Fruit fly (Drosophila melanogaster) whole organism, embryonic: ENCODE measurements around the gene Uggt.
A peak's percentile ranks its signal among the peaks of the same experiment; 100 is the strongest.

Experiments used
- ATbp ChIP-seq: fragments of 200-800 bp; sonication (Bioruptor generic); optimal IDR thresholded peaks from 2 replicates; lab custom pipeline; 2017; ENCODE audit warnings: missing biosample characterization, mild to moderate bottlenecking, missing genetic modification characterization, missing genetic modification reagents
- B-H1 ChIP-seq: fragments of 200-800 bp; sonication (Bioruptor generic); IDR thresholded peaks from 3 replicates; pipeline ENCODE4 v1.3.6; 2022; ENCODE audit warnings: missing biosample characterization, missing genetic modification characterization
- Blimp-1 ChIP-seq: fragments of 200-800 bp; sonication (Bioruptor generic); optimal IDR thresholded peaks from 3 replicates; lab custom pipeline; 2018; ENCODE audit warnings: missing biosample characterization, missing genetic modification characterization, mild to moderate bottlenecking, moderate library complexity, missing genetic modification reagents
- CG1024 ChIP-seq: fragments of 200-800 bp; sonication (Bioruptor generic); IDR thresholded peaks from 2 replicates; pipeline ENCODE4 v1.3.6; 2022; ENCODE audit warnings: missing biosample characterization, missing genetic modification characterization
- CG10267 ChIP-seq: fragments of 200-800 bp; sonication (Bioruptor generic); optimal IDR thresholded peaks from 2 replicates; lab custom pipeline; 2018; ENCODE audit warnings: missing biosample characterization, mild to moderate bottlenecking, missing genetic modification characterization, moderate library complexity
- CG10543 ChIP-seq: fragments of 200-800 bp; sonication (Bioruptor generic); optimal IDR thresholded peaks from 3 replicates; lab custom pipeline; 2017; ENCODE audit warnings: missing biosample characterization, mild to moderate bottlenecking, missing genetic modification characterization, moderate library complexity
- CG11093 ChIP-seq: fragments of 200-800 bp; sonication (Bioruptor generic); IDR thresholded peaks from 3 replicates; pipeline ENCODE4 v1.3.6; 2022; ENCODE audit warnings: missing biosample characterization, missing genetic modification characterization
- CG12104 ChIP-seq: fragments of 200-800 bp; sonication (Bioruptor generic); optimal IDR thresholded peaks from 3 replicates; lab custom pipeline; 2016; ENCODE audit warnings: missing biosample characterization, missing genetic modification characterization
- CG1233 ChIP-seq: fragments of 200-800 bp; sonication (Bioruptor generic); optimal IDR thresholded peaks from 4 replicates; lab custom pipeline; 2018; ENCODE audit warnings: missing biosample characterization, mild to moderate bottlenecking, missing genetic modification characterization
- CG12391 ChIP-seq: fragments of 200-800 bp; sonication (Bioruptor generic); optimal IDR thresholded peaks from 3 replicates; lab custom pipeline; 2018; ENCODE audit warnings: missing biosample characterization, mild to moderate bottlenecking, missing genetic modification characterization, moderate library complexity
- CG12769 ChIP-seq: fragments of 200-800 bp; sonication (Bioruptor generic); optimal IDR thresholded peaks from 2 replicates; lab custom pipeline; 2019; ENCODE audit warnings: missing biosample characterization, mild to moderate bottlenecking, missing genetic modification characterization, moderate library complexity
- CG17802 ChIP-seq: fragments of 200-800 bp; sonication (Bioruptor generic); optimal IDR thresholded peaks from 2 replicates; lab custom pipeline; 2018; ENCODE audit warnings: missing biosample characterization, mild to moderate bottlenecking, missing genetic modification characterization, moderate library complexity
- CG2120 ChIP-seq: fragments of 200-800 bp; sonication (Bioruptor generic); optimal IDR thresholded peaks from 3 replicates; lab custom pipeline; 2016; ENCODE audit warnings: missing biosample characterization, missing genetic modification characterization
- CG30403 ChIP-seq: fragments of 200-800 bp; sonication (Bioruptor generic); optimal IDR thresholded peaks from 3 replicates; lab custom pipeline; 2016; ENCODE audit warnings: missing biosample characterization, missing genetic modification characterization
- CG32532 ChIP-seq: fragments of 200-800 bp; sonication (Bioruptor generic); IDR thresholded peaks from 2 replicates; pipeline ENCODE4 v1.3.6; 2022; ENCODE audit warnings: missing biosample characterization, missing genetic modification characterization
- CG3407 ChIP-seq: fragments of 200-800 bp; sonication (Bioruptor generic); optimal IDR thresholded peaks from 2 replicates; lab custom pipeline; 2018; ENCODE audit warnings: missing biosample characterization, mild to moderate bottlenecking, missing genetic modification characterization
- CG4730 ChIP-seq: fragments of 200-800 bp; sonication (Bioruptor generic); IDR thresholded peaks from 2 replicates; pipeline ENCODE4 v1.3.6; 2022; ENCODE audit warnings: missing biosample characterization, missing genetic modification characterization
- CG5180 ChIP-seq: fragments of 200-800 bp; sonication (Bioruptor generic); optimal IDR thresholded peaks from 3 replicates; lab custom pipeline; 2017; ENCODE audit warnings: missing biosample characterization, missing genetic modification characterization, mild to moderate bottlenecking, moderate library complexity, missing genetic modification reagents
- CG6683 ChIP-seq: fragments of 200-800 bp; sonication (Bioruptor generic); optimal IDR thresholded peaks from 2 replicates; lab custom pipeline; 2017; ENCODE audit warnings: missing biosample characterization, mild to moderate bottlenecking, missing genetic modification characterization, missing genetic modification reagents
- CG6689 ChIP-seq: fragments of 200-800 bp; sonication (Bioruptor generic); IDR thresholded peaks from 2 replicates; pipeline ENCODE4 v1.3.6; 2022; ENCODE audit warnings: missing biosample characterization, missing genetic modification characterization
- CG7987 ChIP-seq: fragments of 200-800 bp; sonication (Bioruptor generic); optimal IDR thresholded peaks from 2 replicates; lab custom pipeline; 2018; ENCODE audit warnings: missing biosample characterization, mild to moderate bottlenecking, missing genetic modification characterization, moderate library complexity
- CG8944 ChIP-seq: fragments of 200-800 bp; sonication (Bioruptor generic); optimal IDR thresholded peaks from 3 replicates; lab custom pipeline; 2016; ENCODE audit warnings: missing biosample characterization, missing genetic modification characterization
- CTCF ChIP-seq: fragments of 200-800 bp; sonication (Bioruptor generic); optimal IDR thresholded peaks from 2 replicates; lab custom pipeline; 2017; ENCODE audit warnings: missing biosample characterization, mild to moderate bottlenecking, missing genetic modification characterization, moderate library complexity
- Ets65A ChIP-seq: fragments of 200-800 bp; sonication (Bioruptor generic); peaks from one replicate; lab custom pipeline; 2016; ENCODE audit warnings: missing biosample characterization, missing genetic modification characterization
- H2.0 ChIP-seq: fragments of 200-800 bp; sonication (Bioruptor generic); IDR thresholded peaks from 2 replicates; pipeline ENCODE4 v1.3.6; 2022; ENCODE audit warnings: missing biosample characterization, missing genetic modification characterization
- Hey ChIP-seq: fragments of 200-800 bp; sonication (Bioruptor generic); optimal IDR thresholded peaks from 3 replicates; lab custom pipeline; 2018; ENCODE audit warnings: missing biosample characterization, mild to moderate bottlenecking, missing genetic modification characterization
- HmgZ ChIP-seq: fragments of 200-800 bp; sonication (Bioruptor generic); optimal IDR thresholded peaks from 2 replicates; lab custom pipeline; 2018; ENCODE audit warnings: missing biosample characterization, mild to moderate bottlenecking, missing genetic modification characterization
- NC2β ChIP-seq: fragments of 200-800 bp; sonication (Bioruptor generic); optimal IDR thresholded peaks from 2 replicates; lab custom pipeline; 2016; ENCODE audit warnings: missing biosample characterization, missing genetic modification characterization
- Ptx1 ChIP-seq: fragments of 200-800 bp; sonication (Bioruptor generic); IDR thresholded peaks from 2 replicates; pipeline ENCODE4 v1.3.6; 2022; ENCODE audit warnings: missing biosample characterization, missing genetic modification characterization
- Ravus ChIP-seq: fragments of 200-800 bp; sonication (Bioruptor generic); IDR thresholded peaks from 2 replicates; pipeline ENCODE4 v1.3.6; 2022; ENCODE audit warnings: missing biosample characterization, missing genetic modification characterization
- Rx ChIP-seq: fragments of 200-800 bp; sonication (Bioruptor generic); IDR thresholded peaks from 2 replicates; pipeline ENCODE4 v1.3.6; 2022; ENCODE audit warnings: missing biosample characterization, missing genetic modification characterization
- Six4 ChIP-seq: fragments of 200-800 bp; sonication (Bioruptor generic); optimal IDR thresholded peaks from 2 replicates; lab custom pipeline; 2016; ENCODE audit warnings: missing biosample characterization, missing genetic modification characterization
- Spps ChIP-seq: fragments of 200-800 bp; sonication (Bioruptor generic); optimal IDR thresholded peaks from 2 replicates; lab custom pipeline; 2018; ENCODE audit warnings: missing biosample characterization, mild to moderate bottlenecking, missing genetic modification characterization
- Sry-δ ChIP-seq: fragments of 200-800 bp; sonication (Bioruptor generic); optimal IDR thresholded peaks from 2 replicates; lab custom pipeline; 2016; ENCODE audit warnings: missing biosample characterization, missing genetic modification characterization
- Vsx1 ChIP-seq: fragments of 200-800 bp; sonication (Bioruptor generic); optimal IDR thresholded peaks from 2 replicates; lab custom pipeline; 2017; ENCODE audit warnings: missing biosample characterization, mild to moderate bottlenecking, missing genetic modification characterization, missing genetic modification reagents
- ase ChIP-seq: fragments of 200-800 bp; sonication (Bioruptor generic); IDR thresholded peaks from 3 replicates; pipeline ENCODE4 v1.3.6; 2022; ENCODE audit warnings: missing biosample characterization, missing genetic modification characterization
- btn ChIP-seq: fragments of 200-800 bp; sonication (Bioruptor generic); optimal IDR thresholded peaks from 2 replicates; lab custom pipeline; 2016; ENCODE audit warnings: missing biosample characterization, missing genetic modification characterization
- cg ChIP-seq: fragments of 200-800 bp; sonication (Bioruptor generic); optimal IDR thresholded peaks from 3 replicates; lab custom pipeline; 2019; ENCODE audit warnings: missing biosample characterization, mild to moderate bottlenecking, missing genetic modification characterization, moderate library complexity
- chm ChIP-seq: fragments of 200-800 bp; sonication (Bioruptor generic); IDR thresholded peaks from 2 replicates; pipeline ENCODE4 v1.3.6; 2022; ENCODE audit warnings: missing biosample characterization, missing genetic modification characterization
- da ChIP-seq: fragments of 200-800 bp; sonication (Bioruptor generic); optimal IDR thresholded peaks from 2 replicates; lab custom pipeline; 2016; ENCODE audit warnings: missing biosample characterization, missing genetic modification characterization
- gsb-n ChIP-seq: fragments of 200-800 bp; sonication (Bioruptor generic); optimal IDR thresholded peaks from 3 replicates; lab custom pipeline; 2018; ENCODE audit warnings: missing biosample characterization, mild to moderate bottlenecking, missing genetic modification characterization
- h ChIP-seq: fragments of >200 bp; optimal IDR thresholded peaks from 2 replicates; lab custom pipeline; 2017
- jing ChIP-seq: fragments of 200-800 bp; sonication (Bioruptor generic); optimal IDR thresholded peaks from 2 replicates; lab custom pipeline; 2018; ENCODE audit warnings: missing biosample characterization, mild to moderate bottlenecking, missing genetic modification characterization
- kay ChIP-seq: fragments of 200-800 bp; sonication (Bioruptor generic); optimal IDR thresholded peaks from 2 replicates; lab custom pipeline; 2016; ENCODE audit warnings: missing biosample characterization, missing genetic modification characterization
- knrl ChIP-seq: fragments of 200-800 bp; sonication (Bioruptor generic); IDR thresholded peaks from 3 replicates; pipeline ENCODE4 v1.3.6; 2022; ENCODE audit warnings: missing biosample characterization, missing genetic modification characterization; ENCODE audit not compliant: partially characterized antibody
- lilli ChIP-seq: fragments of 200-800 bp; sonication (Bioruptor generic); optimal IDR thresholded peaks from 3 replicates; lab custom pipeline; 2016; ENCODE audit warnings: missing biosample characterization, missing genetic modification characterization
- sens ChIP-seq: fragments of 200-800 bp; sonication (Bioruptor generic); peaks from one replicate; lab custom pipeline; 2016; ENCODE audit warnings: missing biosample characterization, missing genetic modification characterization
- sna ChIP-seq: fragments of 200-800 bp; sonication (Bioruptor generic); IDR thresholded peaks from 2 replicates; pipeline ENCODE4 v1.3.6; 2022; ENCODE audit warnings: missing biosample characterization, missing genetic modification characterization; ENCODE audit not compliant: partially characterized antibody
- stc ChIP-seq: fragments of 200-800 bp; sonication (Bioruptor generic); IDR thresholded peaks from 2 replicates; pipeline ENCODE4 v1.3.6; 2022; ENCODE audit warnings: missing biosample characterization, missing genetic modification characterization
- tna ChIP-seq: fragments of 200-800 bp; sonication (Bioruptor generic); IDR thresholded peaks from 2 replicates; pipeline ENCODE4 v1.3.6; 2022; ENCODE audit warnings: missing biosample characterization, missing genetic modification characterization; ENCODE audit not compliant: partially characterized antibody
- ttk ChIP-seq: fragments of 200-800 bp; sonication (Bioruptor generic); IDR thresholded peaks from 2 replicates; pipeline ENCODE4 v2.1.2; 2022; ENCODE audit warnings: missing biosample characterization, missing genetic modification characterization
- zen2 ChIP-seq: fragments of 200-800 bp; sonication (Bioruptor generic); IDR thresholded peaks from 3 replicates; pipeline ENCODE4 v1.3.6; 2022; ENCODE audit warnings: missing biosample characterization, missing genetic modification characterization; ENCODE audit not compliant: partially characterized antibody
- zf30C ChIP-seq: fragments of 200-800 bp; sonication (Bioruptor generic); optimal IDR thresholded peaks from 3 replicates; lab custom pipeline; 2018; ENCODE audit warnings: missing biosample characterization, mild to moderate bottlenecking, missing genetic modification characterization

Gene Uggt

DNA sequence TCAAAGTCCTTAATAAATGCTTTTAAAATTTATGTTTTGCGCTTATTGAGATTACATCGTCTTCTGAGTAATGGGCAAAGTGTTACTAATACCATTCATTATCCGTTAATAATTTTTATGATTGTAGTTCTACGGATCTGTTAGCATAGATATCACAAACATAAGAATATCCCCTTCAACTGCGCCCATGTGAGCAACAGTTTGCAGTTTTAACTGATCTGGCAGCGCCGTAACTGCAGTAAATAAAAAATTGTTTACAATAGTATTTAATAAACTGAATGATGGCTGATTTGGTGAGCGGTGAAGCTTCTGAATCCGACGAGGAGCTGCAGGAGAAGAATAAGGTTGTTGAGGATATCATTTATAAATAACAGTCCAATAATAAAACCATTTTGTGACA is 2.5 kb upstream of the Uggt start, which contains the start of gene Blos3 (continued):
- TF ChIP-seq CG6683 (GFP tag; lab: Kevin White, UChicago) (no peak), stc (GFP tag; lab: Robert Waterston, UW) (no peak), CG10543 (GFP tag; lab: Kevin White, UChicago) (no peak), CTCF (peak; percentile 10), jing (GFP tag; lab: Kevin White, UChicago) (no peak), CG5180 (GFP tag; lab: Kevin White, UChicago) (no peak), CG2120 (peak; percentile 71), chm (no peak), H2.0 (GFP tag; lab: Robert Waterston, UW) (no peak), CG8944 (peak; percentile 29), knrl (no peak), CG32532 (GFP tag; lab: Robert Waterston, UW) (0 out of 2 replicates have a peak, but pooled peaks have one; percentile 16), CG12391 (peak; percentile 56), sna (GFP tag; lab: Robert Waterston, UW) (no peak), CG12769 (tag; lab: Kevin White, UChicago) (no peak), lilli (GFP tag; lab: Kevin White, UChicago) (peak; percentile 70), Ravus (GFP tag; lab: Robert Waterston, UW) (no peak), HmgZ (no peak), CG17802 (tag; lab: Kevin White, UChicago) (peak; percentile 22), sens (GFP tag; lab: Kevin White, UChicago) (peak; percentile 92), CG10267 (tag; lab: Kevin White, UChicago) (peak; percentile 36), Ptx1 (GFP tag; lab: Robert Waterston, UW) (peak; percentile 18; the same call in 1 of the 2 replicates), CG1233 (GFP tag; lab: Kevin White, UChicago) (peak; percentile 24), tna (GFP tag; lab: Robert Waterston, UW) (no peak), kay (GFP tag; lab: Kevin White, UChicago) (no peak), Six4 (GFP tag; lab: Kevin White, UChicago) (peak; percentile 21), cg (GFP tag; lab: Kevin White, UChicago) (no peak), zen2 (GFP tag; lab: Robert Waterston, UW) (no peak), ATbp (GFP tag; lab: Kevin White, UChicago) (peak; percentile 57), btn (no peak), CG1024 (GFP tag; lab: Robert Waterston, UW) (no peak), Vsx1 (GFP tag; lab: Kevin White, UChicago) (no peak), h (no peak), ase (no peak), CG30403 (GFP tag; lab: Kevin White, UChicago) (peak; percentile 71), da (GFP tag; lab: Kevin White, UChicago) (no peak), ttk (GFP tag; lab: Robert Waterston, UW) (peak; percentile 25; the same call in 1 of the 2 replicates), CG7987 (GFP tag; lab: Kevin White, UChicago) (peak; percentile 46), Rx (GFP tag; lab: Robert Waterston, UW) (peak; percentile 16; the same call in 1 of the 2 replicates), gsb-n (tag; lab: Kevin White, UChicago) (peak; percentile 13), Ets65A (GFP tag; lab: Kevin White, UChicago) (peak; percentile 88), CG6689 (GFP tag; lab: Robert Waterston, UW) (peak; percentile 42; the same call in 1 of the 2 replicates), NC2β (GFP tag; lab: Kevin White, UChicago) (peak; percentile 68), CG12104 (GFP tag; lab: Kevin White, UChicago) (peak; percentile 12), B-H1 (no peak), Hey (tag; lab: Kevin White, UChicago) (no peak), CG4730 (GFP tag; lab: Robert Waterston, UW) (no peak), CG11093 (GFP tag; lab: Robert Waterston, UW) (no peak), zf30C (GFP tag; lab: Kevin White, UChicago) (no peak), Blimp-1 (no peak), CG3407 (no peak), Sry-δ (peak; percentile 29), Spps (tag; lab: Kevin White, UChicago) (no peak)
